Worm (Caenorhabditis elegans) whole organism, mixed stage, embryonic: ENCODE results near the gene ptd-2.

Experiments used
- M03D4.4 ChIP-seq: sonication (generic microtip); optimal IDR thresholded peaks from 2 replicates; lab custom pipeline; 2017; ENCODE audit warnings: mild to moderate bottlenecking, missing genetic modification characterization, missing compliant biosample characterization
- bed-3 ChIP-seq: fragments of 200-800 bp; sonication (Bioruptor generic); optimal IDR thresholded peaks from 3 replicates; lab custom pipeline; 2018; ENCODE audit warnings: mild to moderate bottlenecking, missing genetic modification characterization, moderate library complexity, missing compliant biosample characterization
- blmp-1 ChIP-seq: fragments of 150-350 bp; optimal IDR thresholded peaks from 2 replicates; lab custom pipeline; 2014; ENCODE audit warnings: missing biosample characterization, missing genetic modification characterization
- ceh-39 ChIP-seq: fragments of 150-350 bp; optimal IDR thresholded peaks from 2 replicates; lab custom pipeline; 2014; ENCODE audit warnings: missing biosample characterization, missing genetic modification characterization
- ceh-43 ChIP-seq: fragments of 200-800 bp; sonication (Bioruptor generic); optimal IDR thresholded peaks from 2 replicates; lab custom pipeline; 2018; ENCODE audit warnings: mild to moderate bottlenecking, missing genetic modification characterization, moderate library complexity, missing compliant biosample characterization
- ceh-83 ChIP-seq: fragments of 200-800 bp; sonication (Bioruptor generic); optimal IDR thresholded peaks from 2 replicates; lab custom pipeline; 2018; ENCODE audit warnings: mild to moderate bottlenecking, missing genetic modification characterization, missing compliant biosample characterization
- ces-1 ChIP-seq: fragments of 150-350 bp; optimal IDR thresholded peaks from 2 replicates; lab custom pipeline; 2014; ENCODE audit warnings: missing biosample characterization, missing genetic modification reagents, missing genetic modification characterization
- cnd-1 ChIP-seq: fragments of 200-800 bp; sonication (Bioruptor generic); optimal IDR thresholded peaks from 2 replicates; lab custom pipeline; 2018; ENCODE audit warnings: mild to moderate bottlenecking, missing genetic modification characterization, missing compliant biosample characterization
- elt-1 ChIP-seq: sonication (generic microtip); optimal IDR thresholded peaks from 2 replicates; lab custom pipeline; 2017; ENCODE audit warnings: missing genetic modification characterization, mild to moderate bottlenecking, missing compliant biosample characterization, antibody characterized with exemption, moderate library complexity, borderline replicate concordance; ENCODE audit not compliant: insufficient read depth
- elt-3 ChIP-seq: fragments of 150-350 bp; optimal IDR thresholded peaks from 2 replicates; lab custom pipeline; 2014; ENCODE audit warnings: missing biosample characterization, missing genetic modification characterization
- flh-1 ChIP-seq: fragments of 200-800 bp; sonication (Bioruptor generic); optimal IDR thresholded peaks from 2 replicates; lab custom pipeline; 2018; ENCODE audit warnings: mild to moderate bottlenecking, missing genetic modification characterization, moderate library complexity, missing compliant biosample characterization
- ham-2 ChIP-seq: fragments of 200-800 bp; sonication (Bioruptor generic); optimal IDR thresholded peaks from 2 replicates; lab custom pipeline; 2018; ENCODE audit warnings: mild to moderate bottlenecking, missing genetic modification characterization, missing compliant biosample characterization
- hlh-1 ChIP-seq: fragments of 150-350 bp; optimal IDR thresholded peaks from 2 replicates; lab custom pipeline; 2014; ENCODE audit warnings: missing biosample characterization, missing genetic modification reagents, missing genetic modification characterization
- lin-13 ChIP-seq: fragments of 150-350 bp; optimal IDR thresholded peaks from 2 replicates; lab custom pipeline; 2014; ENCODE audit warnings: missing biosample characterization, missing genetic modification characterization
- lin-32 ChIP-seq: fragments of 200-800 bp; sonication (Bioruptor generic); optimal IDR thresholded peaks from 2 replicates; lab custom pipeline; 2018; ENCODE audit warnings: mild to moderate bottlenecking, missing genetic modification characterization, missing compliant biosample characterization
- lsy-2 ChIP-seq: fragments of 150-350 bp; optimal IDR thresholded peaks from 2 replicates; lab custom pipeline; 2014; ENCODE audit warnings: missing biosample characterization, missing genetic modification characterization
- mab-5 ChIP-seq: fragments of 150-350 bp; optimal IDR thresholded peaks from 2 replicates; lab custom pipeline; 2014; ENCODE audit warnings: missing biosample characterization, missing genetic modification characterization
- mep-1 ChIP-seq: fragments of 150-350 bp; optimal IDR thresholded peaks from 2 replicates; lab custom pipeline; 2017; ENCODE audit warnings: missing biosample characterization, missing genetic modification reagents, missing genetic modification characterization, inconsistent platforms
- nhr-12 ChIP-seq: fragments of 150-350 bp; optimal IDR thresholded peaks from 2 replicates; lab custom pipeline; 2014; ENCODE audit warnings: missing biosample characterization, missing genetic modification characterization
- nhr-2 ChIP-seq: fragments of 150-350 bp; optimal IDR thresholded peaks from 2 replicates; lab custom pipeline; 2014; ENCODE audit warnings: missing biosample characterization, missing genetic modification characterization
- nhr-237 ChIP-seq: fragments of 150-350 bp; optimal IDR thresholded peaks from 2 replicates; lab custom pipeline; 2014; ENCODE audit warnings: missing biosample characterization, missing genetic modification characterization
- nhr-28 ChIP-seq: fragments of 150-350 bp; optimal IDR thresholded peaks from 2 replicates; lab custom pipeline; 2014; ENCODE audit warnings: missing biosample characterization, missing genetic modification characterization
- nhr-76 ChIP-seq: sonication (generic microtip); optimal IDR thresholded peaks from 2 replicates; lab custom pipeline; 2017; ENCODE audit warnings: missing biosample characterization, missing genetic modification characterization
- pha-4 ChIP-seq: fragments of 150-350 bp; optimal IDR thresholded peaks from 2 replicates; lab custom pipeline; 2018; ENCODE audit warnings: missing biosample characterization, missing genetic modification reagents, missing genetic modification characterization
- sem-2 ChIP-seq: fragments of 200-800 bp; sonication (Bioruptor generic); optimal IDR thresholded peaks from 2 replicates; lab custom pipeline; 2018; ENCODE audit warnings: mild to moderate bottlenecking, missing genetic modification characterization, missing compliant biosample characterization
- snpc-4 ChIP-seq: fragments of 150-350 bp; optimal IDR thresholded peaks from 2 replicates; lab custom pipeline; 2014; ENCODE audit warnings: missing biosample characterization, missing genetic modification characterization
- sptf-1 ChIP-seq: sonication (generic microtip); optimal IDR thresholded peaks from 2 replicates; lab custom pipeline; 2017; ENCODE audit warnings: mild to moderate bottlenecking, missing genetic modification characterization, moderate library complexity, missing compliant biosample characterization
- tbx-8 ChIP-seq: fragments of 200-800 bp; sonication (Bioruptor generic); optimal IDR thresholded peaks from 2 replicates; lab custom pipeline; 2018; ENCODE audit warnings: mild to moderate bottlenecking, missing genetic modification characterization, moderate library complexity, missing compliant biosample characterization
- unc-120 ChIP-seq: sonication (generic microtip); optimal IDR thresholded peaks from 2 replicates; lab custom pipeline; 2017; ENCODE audit warnings: missing genetic modification characterization, missing compliant biosample characterization; ENCODE audit not compliant: poor library complexity, severe bottlenecking
- unc-39 ChIP-seq: fragments of 150-350 bp; optimal IDR thresholded peaks from 2 replicates; lab custom pipeline; 2014; ENCODE audit warnings: missing biosample characterization, missing genetic modification characterization
- unc-62 ChIP-seq: fragments of 150-350 bp; optimal IDR thresholded peaks from 2 replicates; lab custom pipeline; 2014; ENCODE audit warnings: missing biosample characterization, missing genetic modification reagents, missing genetic modification characterization
- zip-8 ChIP-seq: fragments of 150-350 bp; optimal IDR thresholded peaks from 2 replicates; lab custom pipeline; 2014; ENCODE audit warnings: missing biosample characterization, missing genetic modification characterization

Gene ptd-2

ce11 chrV:9262708-9263107, 12.7 kb downstream of the ptd-2 start:
- no peak for TF ChIP-seq ces-1
- TF ChIP-seq hlh-1 (tag; lab: Kevin White, UChicago), result no peak
- TF ChIP-seq nhr-76 (tag; lab: Kevin White, UChicago), result no peak
- TF ChIP-seq sem-2 (GFP tag; lab: Kevin White, UChicago), result no peak
- no peak for TF ChIP-seq snpc-4
- no peak for TF ChIP-seq nhr-237
- no peak for TF ChIP-seq nhr-12 (tag; lab: Kevin White, UChicago)
- no peak for TF ChIP-seq unc-62 (GFP tag; lab: Kevin White, UChicago)
- no peak for TF ChIP-seq ceh-83
- no peak for TF ChIP-seq mep-1 (tag; lab: Kevin White, UChicago)
- no peak for TF ChIP-seq unc-120 (tag; lab: Kevin White, UChicago)
- TF ChIP-seq, all 35 proteins: peak for 0

ce11 chrV:9266399-9266798, 16.4 kb downstream of the ptd-2 start, which contains the start of gene slc-17.7:
TSS of gene slc-17.7 (minus strand) at chrV:9266499.
- TF ChIP-seq ceh-83, result no peak
- no peak for TF ChIP-seq cnd-1 (tag; lab: Kevin White, UChicago)
- TF ChIP-seq elt-3 (tag; lab: Kevin White, UChicago), result no peak
- TF ChIP-seq pha-4, result no peak
- TF ChIP-seq elt-1, result no peak

- no peak for TF ChIP-seq ceh-43 (GFP tag; lab: Kevin White, UChicago)
- TF ChIP-seq nhr-28 (tag; lab: Kevin White, UChicago), result no peak
- TF ChIP-seq blmp-1, result no peak
Measured at ce11 chrV:9268202-9268601, 18.2 kb downstream of the ptd-2 start.

ce11 chrV:9270442-9270841, 20.4 kb downstream of the ptd-2 start:
- no peak for TF ChIP-seq mep-1 (tag; lab: Kevin White, UChicago)
- TF ChIP-seq bed-3 (GFP tag; lab: Kevin White, UChicago), result no peak
- TF ChIP-seq lin-13 (tag; lab: Kevin White, UChicago), result no peak
- no peak for TF ChIP-seq elt-3 (tag; lab: Kevin White, UChicago)
- no peak for TF ChIP-seq ham-2 (GFP tag; lab: Kevin White, UChicago)
- TF ChIP-seq zip-8 (tag; lab: Kevin White, UChicago), result no peak
- no peak for TF ChIP-seq M03D4.4 (tag; lab: Kevin White, UChicago)
- TF ChIP-seq unc-62 (GFP tag; lab: Kevin White, UChicago), result no peak
- TF ChIP-seq ces-1, result no peak
- no peak for TF ChIP-seq ceh-39
- TF ChIP-seq nhr-237, result no peak
- no peak for TF ChIP-seq flh-1 (GFP tag; lab: Kevin White, UChicago)
- TF ChIP-seq lsy-2, result no peak
- no peak for TF ChIP-seq lin-32
- no peak for TF ChIP-seq unc-39 (tag; lab: Kevin White, UChicago)
- no peak for TF ChIP-seq tbx-8 (GFP tag; lab: Kevin White, UChicago)
- TF ChIP-seq blmp-1, result no peak

ce11 chrV:9271835-9272234, 21.8 kb downstream of the ptd-2 start:
- TF ChIP-seq ham-2 (GFP tag; lab: Kevin White, UChicago) (no peak), sem-2 (GFP tag; lab: Kevin White, UChicago) (no peak), cnd-1 (tag; lab: Kevin White, UChicago) (no peak), nhr-237 (no peak), mab-5 (tag; lab: Kevin White, UChicago) (no peak), nhr-12 (tag; lab: Kevin White, UChicago) (no peak), nhr-28 (tag; lab: Kevin White, UChicago) (no peak), sptf-1 (tag; lab: Kevin White, UChicago) (no peak), ceh-39 (no peak), hlh-1 (tag; lab: Kevin White, UChicago) (no peak), ceh-83 (no peak), mep-1 (tag; lab: Kevin White, UChicago) (no peak), nhr-2 (tag; lab: Kevin White, UChicago) (no peak), unc-39 (tag; lab: Kevin White, UChicago) (no peak), elt-1 (no peak), lsy-2 (no peak)
